Fruit fly (Drosophila melanogaster): ENCODE results near the gene CG31697.

CG31697 gene

DNA sequence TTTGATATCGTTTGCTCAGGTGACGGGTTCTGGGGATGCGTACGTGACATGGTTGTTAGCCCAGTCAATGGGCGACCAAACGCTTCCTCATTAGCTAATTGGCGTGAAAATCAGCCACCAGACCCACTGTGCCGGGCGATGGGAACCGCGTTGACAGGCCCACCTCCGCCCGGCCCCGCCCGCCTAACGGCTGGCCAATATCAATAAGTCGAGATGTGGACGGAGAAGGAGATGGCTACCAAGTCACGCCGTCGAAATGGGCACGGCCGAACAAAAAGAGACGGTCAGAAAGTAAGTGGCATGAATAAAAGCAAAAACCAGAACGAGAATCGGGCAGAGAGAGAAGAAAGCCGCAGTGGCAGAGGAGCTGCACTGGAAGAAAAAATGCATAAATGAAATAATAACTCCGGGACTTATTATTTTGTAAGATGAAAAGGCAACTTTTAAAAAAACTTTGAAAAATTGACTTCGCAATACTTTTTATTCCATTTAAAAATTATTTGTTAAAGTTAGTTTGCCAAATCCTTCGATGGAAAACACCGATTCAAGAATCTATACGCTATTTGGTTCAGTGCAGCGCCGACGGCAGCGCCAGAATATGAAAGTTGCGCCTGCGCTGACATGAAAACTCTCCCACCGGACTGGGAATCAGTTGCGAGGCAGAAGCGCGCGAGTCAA is 2.7 kb downstream of the CG31697 start, which contains the start of gene CG13082 (continued):
- TF ChIP-seq CG15696 (tag; optimal IDR thresholded peaks at IDR 0.05): peak; percentile 23
- TF ChIP-seq Blimp-1 (GFP tag; optimal IDR thresholded peaks at IDR 0.05): peak; percentile 87
- no peak for TF ChIP-seq crc (GFP tag; optimal IDR thresholded peaks at IDR 0.05)
- TF ChIP-seq Dip3 (GFP tag; optimal IDR thresholded peaks at IDR 0.05): peak; percentile 27
- TF ChIP-seq Dbx (GFP tag; IDR thresholded peaks at IDR 0.05): no peak
- TF ChIP-seq H15 (GFP tag; IDR thresholded peaks at IDR 0.05): 0 out of 3 replicates have a peak, but pooled peaks have one; percentile 11
- TF ChIP-seq CG2875 (GFP tag; optimal IDR thresholded peaks at IDR 0.05): peak; percentile 59
- no peak for TF ChIP-seq Mrtf (GFP tag; IDR thresholded peaks at IDR 0.05)
- peak; percentile 10 for TF ChIP-seq CG12155 (GFP tag; optimal IDR thresholded peaks at IDR 0.05)
- TF ChIP-seq disco-r (GFP tag; optimal IDR thresholded peaks at IDR 0.05): no peak
- TF ChIP-seq CG4424 (GFP tag; optimal IDR thresholded peaks at IDR 0.05): peak; percentile 75
- TF ChIP-seq CG1647 (GFP tag; optimal IDR thresholded peaks at IDR 0.05): no peak
- TF ChIP-seq chm (GFP tag; IDR thresholded peaks at IDR 0.05): no peak
- TF ChIP-seq sisA (GFP tag; IDR thresholded peaks at IDR 0.05): peak; percentile 42; the same call in 1 of the 2 replicates
- TF ChIP-seq pros (GFP tag; optimal IDR thresholded peaks at IDR 0.05): no peak
- TF ChIP-seq CG10565 (GFP tag; optimal IDR thresholded peaks at IDR 0.05): no peak
- TF ChIP-seq CG3065 (GFP tag; optimal IDR thresholded peaks at IDR 0.05): no peak
- no peak for TF ChIP-seq fd3F (GFP tag; optimal IDR thresholded peaks at IDR 0.05)
- TF ChIP-seq E2f2 (GFP tag; IDR thresholded peaks at IDR 0.05): no peak; the same call in 1 of the 2 replicates
- TF ChIP-seq HmgZ (tag; optimal IDR thresholded peaks at IDR 0.05): no peak
- peak; percentile 35; the same call in 1 of the 3 replicates for TF ChIP-seq tgo (GFP tag; IDR thresholded peaks at IDR 0.05)
- TF ChIP-seq Doc3 (GFP tag; IDR thresholded peaks at IDR 0.05; ENCODE audit: partially characterized antibody): no peak
- TF ChIP-seq abd-A (tag; optimal IDR thresholded peaks at IDR 0.05): no peak
- TF ChIP-seq CG3407 (GFP tag; optimal IDR thresholded peaks at IDR 0.05): peak; percentile 27
- peak; percentile 48 for TF ChIP-seq nerfin-1 (tag; optimal IDR thresholded peaks at IDR 0.05)
- peak; percentile 54 for TF ChIP-seq dmrt99B (tag; optimal IDR thresholded peaks at IDR 0.05)
- TF ChIP-seq lilli (GFP tag; optimal IDR thresholded peaks at IDR 0.05): peak; percentile 29
- TF ChIP-seq Oli (tag; optimal IDR thresholded peaks at IDR 0.05): peak; percentile 50
- peak; percentile 54; the same call in 2 of the 3 replicates for TF ChIP-seq ci (GFP tag; IDR thresholded peaks at IDR 0.05)
- no peak for TF ChIP-seq CG34224 (GFP tag; IDR thresholded peaks at IDR 0.05; ENCODE audit: partially characterized antibody)
- peak; percentile 12 for TF ChIP-seq CG30020 (tag; optimal IDR thresholded peaks at IDR 0.05)
- TF ChIP-seq CG9817 (tag; optimal IDR thresholded peaks at IDR 0.05): peak; percentile 13

DNA sequence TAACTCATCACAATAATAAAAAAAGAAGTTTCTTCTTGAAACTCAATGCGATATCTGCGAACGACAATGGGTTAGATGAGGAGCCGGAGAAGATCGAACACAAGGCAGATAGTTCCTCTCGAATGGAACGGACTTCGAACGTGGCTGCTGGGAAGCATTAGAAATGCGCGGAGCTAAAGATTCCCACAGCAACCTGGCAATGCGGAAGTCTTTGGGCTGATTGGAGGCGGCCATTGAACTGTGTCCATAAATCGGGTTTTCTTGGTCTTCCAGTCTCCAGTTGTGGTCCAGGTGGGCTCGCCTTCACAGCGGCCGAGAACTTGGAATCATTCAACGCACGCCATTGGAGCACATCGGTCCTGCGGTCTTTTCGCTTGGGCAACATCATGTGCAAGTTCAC is 5.1 kb downstream of the CG31697 start, which contains the start of gene CG13081:
TSS of gene CG13081 (plus strand) at position 301 of the 400 bp plus-strand sequence.
- TF ChIP-seq crp (GFP tag; optimal IDR thresholded peaks at IDR 0.05) (no peak), wek (GFP tag; optimal IDR thresholded peaks at IDR 0.05) (no peak)

DNA sequence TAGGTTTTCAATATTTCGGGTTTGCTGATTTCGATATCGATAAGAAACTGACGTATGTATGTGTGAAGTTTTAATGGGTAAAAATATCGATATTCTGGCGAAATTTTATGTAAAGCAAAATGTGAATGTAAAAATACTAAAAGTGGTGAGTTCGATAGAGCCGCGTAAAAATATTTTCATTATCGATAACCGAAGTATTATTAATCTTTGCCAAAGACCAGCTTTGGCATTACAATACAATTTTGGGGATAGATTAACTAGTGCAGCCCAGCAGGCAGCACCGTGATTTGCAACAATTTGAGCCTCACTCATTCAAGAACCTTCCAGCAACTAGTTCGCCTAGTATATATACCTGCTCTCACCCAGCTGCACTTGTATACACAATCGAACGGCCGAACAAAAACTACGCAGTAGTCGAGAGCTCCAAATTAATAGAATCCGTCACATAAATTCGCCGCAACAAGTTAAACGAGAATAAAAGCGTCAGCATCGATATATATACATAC is 7.1 kb downstream of the CG31697 start:
- TF ChIP-seq gro (GFP tag; optimal IDR thresholded peaks at IDR 0.05) (no peak), CG11696 (GFP tag; IDR thresholded peaks at IDR 0.05) (no peak), tap (tag; optimal IDR thresholded peaks at IDR 0.05) (no peak), CG6654 (GFP tag; optimal IDR thresholded peaks at IDR 0.05) (no peak), CG6765 (GFP tag; optimal IDR thresholded peaks at IDR 0.05) (no peak), CG1792 (GFP tag; optimal IDR thresholded peaks at IDR 0.05) (no peak), CG31224 (GFP tag; IDR thresholded peaks at IDR 0.05) (no peak), h (optimal IDR thresholded peaks at IDR 0.05) (no peak), Nf-YA (GFP tag; IDR thresholded peaks at IDR 0.05) (no peak), sens-2 (GFP tag; IDR thresholded peaks at IDR 0.05) (no peak), caup (GFP tag; optimal IDR thresholded peaks at IDR 0.05; ENCODE audit: severe bottlenecking) (no peak), CG14441 (GFP tag; IDR thresholded peaks at IDR 0.05) (no peak), Dad (GFP tag; optimal IDR thresholded peaks at IDR 0.05) (no peak), Dll (GFP tag; IDR thresholded peaks at IDR 0.05; ENCODE audit: partially characterized antibody) (peak; percentile 90), CG9817 (tag; optimal IDR thresholded peaks at IDR 0.05) (no peak), CG5245 (GFP tag; optimal IDR thresholded peaks at IDR 0.05) (no peak)

All from whole organism, embryonic.